Worm (Caenorhabditis elegans) whole organism, L2 larva: ENCODE results near the gene ZK180.7.

Experiments used
- crh-2 ChIP-seq: sonication (generic microtip); optimal IDR thresholded peaks from 2 replicates; lab custom pipeline; 2017; ENCODE audit warnings: missing biosample characterization, missing genetic modification characterization
- lin-13 ChIP-seq: fragments of 150-350 bp; optimal IDR thresholded peaks from 2 replicates; lab custom pipeline; 2014; ENCODE audit warnings: missing biosample characterization, missing genetic modification reagents, missing genetic modification characterization
- lsy-2 ChIP-seq, 2 experiments: fragments of 150-350 bp in 1 of 2; sonication (generic microtip) in 1 of 2; optimal IDR thresholded peaks; 2 replicates each; lab custom pipeline; 2014 to 2017; ENCODE audit warnings: missing biosample characterization in 2 of 2, missing genetic modification characterization in 2 of 2
- nhr-11 ChIP-seq: fragments of 150-350 bp; optimal IDR thresholded peaks from 2 replicates; lab custom pipeline; 2014; ENCODE audit warnings: missing biosample characterization, missing genetic modification characterization
- nhr-237 ChIP-seq: fragments of 150-350 bp; optimal IDR thresholded peaks from 2 replicates; lab custom pipeline; 2014; ENCODE audit warnings: missing biosample characterization, missing genetic modification characterization
- nhr-25 ChIP-seq: fragments of 150-350 bp; sonication (generic microtip); optimal IDR thresholded peaks from 3 replicates; lab custom pipeline; 2014; ENCODE audit warnings: missing biosample characterization, missing genetic modification characterization
- snpc-4 ChIP-seq: fragments of 150-350 bp; optimal IDR thresholded peaks from 2 replicates; lab custom pipeline; 2014; ENCODE audit warnings: missing biosample characterization, missing genetic modification characterization

- TF ChIP-seq nhr-11 (tag; lab: Kevin White, UChicago), result no peak
- TF ChIP-seq lin-13, result no peak
- TF ChIP-seq crh-2 (tag; lab: Kevin White, UChicago), result no peak
- TF ChIP-seq nhr-25 (tag; lab: Kevin White, UChicago), result no peak
- TF ChIP-seq lsy-2 (tag; optimal IDR thresholded peaks at IDR 0.05; lab: Kevin White, UChicago), result no peak
- no peak for TF ChIP-seq snpc-4
- TF ChIP-seq nhr-237 (tag; lab: Kevin White, UChicago), result no peak
Measured at ce11 chrIV:4465184-4465583, 25.2 kb upstream of the ZK180.7 start, which contains the start of gene M01H9.5.
